Fruit fly (Drosophila melanogaster) whole organism, wandering third instar larva: ENCODE results near the gene cerv.

Source experiments
- Abd-B ChIP-seq: fragments of >200 bp; optimal IDR thresholded peaks from 2 replicates; lab custom pipeline; 2017; ENCODE audit warnings: missing biosample characterization, missing genetic modification characterization
- CG9705 ChIP-seq: fragments of 200-800 bp; sonication (Bioruptor generic); optimal IDR thresholded peaks from 2 replicates; lab custom pipeline; 2018; ENCODE audit warnings: missing biosample characterization, mild to moderate bottlenecking, missing genetic modification characterization
- Dfd ChIP-seq: fragments of >200 bp; optimal IDR thresholded peaks from 2 replicates; lab custom pipeline; 2017; ENCODE audit warnings: missing biosample characterization, missing genetic modification characterization
- Hr78 ChIP-seq: fragments of >200 bp; optimal IDR thresholded peaks from 2 replicates; lab custom pipeline; 2017; ENCODE audit warnings: missing biosample characterization, missing genetic modification characterization
- Jra ChIP-seq: sonication (Bioruptor generic); optimal IDR thresholded peaks from 2 replicates; lab custom pipeline; 2016; ENCODE audit warnings: missing biosample characterization, missing genetic modification characterization
- Mio ChIP-seq: sonication (Bioruptor generic); optimal IDR thresholded peaks from 2 replicates; lab custom pipeline; 2016; ENCODE audit warnings: missing biosample characterization, missing genetic modification characterization
- dsf ChIP-seq: sonication (Bioruptor generic); optimal IDR thresholded peaks from 2 replicates; lab custom pipeline; 2016; ENCODE audit warnings: missing biosample characterization, missing genetic modification characterization, borderline replicate concordance
- ey ChIP-seq: fragments of 200-800 bp; sonication (Bioruptor generic); optimal IDR thresholded peaks from 2 replicates; lab custom pipeline; 2016; ENCODE audit warnings: missing biosample characterization, missing genetic modification characterization
- foxo ChIP-seq, 2 experiments: fragments of 200-800 bp; sonication (Bioruptor generic); optimal IDR thresholded peaks; 2 replicates in 1 of 2; 3 replicates in 1 of 2; lab custom pipeline; 2016 to 2017; ENCODE audit warnings: missing biosample characterization in 2 of 2, missing genetic modification characterization in 2 of 2
- lola ChIP-seq: fragments of >200 bp; optimal IDR thresholded peaks from 2 replicates; lab custom pipeline; 2017; ENCODE audit warnings: missing biosample characterization, missing genetic modification characterization
- pan ChIP-seq: fragments of >200 bp; optimal IDR thresholded peaks from 2 replicates; lab custom pipeline; 2017
- psq ChIP-seq: fragments of 200-800 bp; sonication (Bioruptor generic); optimal IDR thresholded peaks from 3 replicates; lab custom pipeline; 2017; ENCODE audit warnings: missing biosample characterization, mild to moderate bottlenecking, missing genetic modification characterization, moderate library complexity
- woc ChIP-seq: sonication (Bioruptor generic); optimal IDR thresholded peaks from 2 replicates; lab custom pipeline; 2016; ENCODE audit warnings: missing biosample characterization, mild to moderate bottlenecking, missing genetic modification characterization

DNA sequence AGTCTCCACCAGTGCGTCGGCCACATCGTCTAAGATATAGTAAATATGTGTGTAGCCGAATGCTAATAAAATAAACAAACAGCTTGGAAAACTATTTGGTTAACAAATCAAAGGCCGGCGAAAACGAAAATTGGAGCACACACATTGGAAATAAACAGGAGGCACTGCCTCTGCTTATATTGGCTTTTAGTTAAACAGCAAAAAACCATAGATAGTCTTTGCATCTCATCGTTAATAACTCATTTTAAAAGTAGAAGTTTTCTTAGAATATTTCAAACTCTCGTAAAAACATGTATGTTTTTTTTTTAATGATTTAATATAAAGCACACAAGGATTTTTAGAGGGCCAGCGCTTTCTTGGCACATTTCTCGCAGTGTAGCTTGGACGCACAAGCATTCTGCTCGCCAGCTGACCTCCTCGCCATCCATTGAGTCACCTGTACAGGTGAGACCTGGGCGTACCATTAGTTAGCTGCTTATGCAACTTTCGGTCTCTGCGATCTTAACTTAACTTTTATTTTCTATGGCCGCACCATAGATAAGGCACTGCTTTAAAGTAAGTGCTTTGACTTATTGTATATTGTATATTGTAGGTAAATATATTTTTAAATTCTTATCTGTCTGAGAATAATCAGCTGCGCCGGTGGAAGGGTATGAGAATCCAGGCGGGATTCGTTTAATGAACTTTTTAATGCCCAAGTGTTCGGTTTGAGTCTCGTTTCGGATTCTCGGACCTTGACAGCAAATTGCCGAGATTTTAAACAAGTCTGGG, 13.9 kb upstream of the cerv start:
- no peak for TF ChIP-seq ey (GFP tag; lab: Kevin White, UChicago)
- TF ChIP-seq psq, result no peak
- no peak for TF ChIP-seq CG9705 (GFP tag; lab: Kevin White, UChicago)
- TF ChIP-seq Jra (GFP tag; lab: Kevin White, UChicago), result no peak
- TF ChIP-seq Mio (GFP tag; lab: Kevin White, UChicago), result no peak
- no peak for TF ChIP-seq pan (lab: Kevin White, UChicago)
- no peak for TF ChIP-seq woc
- TF ChIP-seq lola (GFP tag; lab: Kevin White, UChicago), result no peak
- TF ChIP-seq Abd-B (GFP tag; lab: Kevin White, UChicago), result no peak
- no peak for TF ChIP-seq dsf (GFP tag; lab: Kevin White, UChicago)
- TF ChIP-seq Hr78 (GFP tag; lab: Kevin White, UChicago), result no peak
- TF ChIP-seq foxo (GFP tag; optimal IDR thresholded peaks at IDR 0.05; lab: Kevin White, UChicago), result no peak
- no peak for TF ChIP-seq Dfd (GFP tag; lab: Kevin White, UChicago)
